Worm (Caenorhabditis elegans): ENCODE measurements around the gene ZC302.3.

Gene ZC302.3

ce11 chrV:10741357-10741756 lies at the start of gene ZC302.3:
Gene ZC302.3 (minus strand): TSS chrV:10741457.
- TF ChIP-seq daf-12 (tag; optimal IDR thresholded peaks at IDR 0.05) = no peak
- TF ChIP-seq egl-5 (tag; optimal IDR thresholded peaks at IDR 0.05) = no peak
- no peak for TF ChIP-seq ztf-11 (tag; optimal IDR thresholded peaks at IDR 0.05)
- TF ChIP-seq ztf-4 (tag; optimal IDR thresholded peaks at IDR 0.05) = no peak
- TF ChIP-seq lin-15B (tag; optimal IDR thresholded peaks at IDR 0.05) = no peak
- no peak for TF ChIP-seq unc-62 (GFP tag; optimal IDR thresholded peaks at IDR 0.05)

DNA sequence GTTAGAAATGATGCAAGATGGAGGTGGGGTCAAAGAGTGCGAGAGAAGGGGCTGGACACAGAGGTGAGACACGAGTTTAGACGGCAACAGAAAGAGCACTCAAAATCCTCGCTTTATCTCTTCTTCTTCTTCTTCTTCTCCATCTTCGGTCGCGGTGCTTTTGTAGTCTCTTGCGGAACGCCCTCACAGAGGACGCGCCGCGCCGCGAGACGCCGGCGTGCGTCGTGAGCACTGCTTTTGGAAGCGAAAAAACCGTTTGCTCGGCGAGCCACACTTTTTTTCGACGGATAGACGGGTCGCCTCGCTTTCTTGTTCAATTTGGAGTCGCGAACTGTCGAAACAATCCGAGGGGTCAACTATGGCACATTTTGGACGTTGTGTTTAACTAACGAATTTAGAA lies 49.7 kb upstream of the ZC302.3 start, which contains the start of gene D1054.9:
Gene D1054.9 (minus strand): TSS at position 137 of the 400 bp plus-strand sequence.
- TF ChIP-seq ceh-28 (tag; optimal IDR thresholded peaks at IDR 0.05) = no peak
- TF ChIP-seq hmg-11 (tag; optimal IDR thresholded peaks at IDR 0.05) = no peak
- TF ChIP-seq zag-1 (tag; optimal IDR thresholded peaks at IDR 0.05) = no peak
- no peak for TF ChIP-seq mml-1 (tag; optimal IDR thresholded peaks at IDR 0.05)
- TF ChIP-seq fos-1 (tag; optimal IDR thresholded peaks at IDR 0.05) = no peak

DNA sequence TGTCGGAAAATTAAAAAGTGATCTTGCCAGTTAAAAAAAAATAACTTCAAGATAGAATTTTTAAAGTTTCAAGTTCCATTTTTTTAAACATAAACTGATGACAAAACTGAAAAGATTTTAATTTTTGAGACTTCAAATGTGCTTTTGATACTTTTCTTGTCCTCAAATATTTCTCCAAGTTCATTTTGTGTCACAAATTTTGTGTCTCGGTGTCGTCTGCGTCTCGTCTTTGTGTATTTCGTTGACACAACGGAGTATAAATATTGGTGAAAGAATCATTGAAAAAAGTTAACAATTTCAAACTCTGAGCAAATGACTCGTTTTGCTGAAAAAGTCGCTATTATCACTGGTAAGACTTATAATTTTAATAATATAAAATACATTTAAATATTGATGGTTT lies 42.8 kb upstream of the ZC302.3 start, which contains the start of gene D1054.8:
Gene D1054.8 (plus strand): TSS at position 301 of the 400 bp plus-strand sequence.
- TF ChIP-seq nhr-76 (tag; optimal IDR thresholded peaks at IDR 0.05) (no peak), eor-1 (tag; optimal IDR thresholded peaks at IDR 0.05) (no peak), pha-4 (tag; optimal IDR thresholded peaks at IDR 0.05) (peak; percentile 56), ZK546.5 (tag; optimal IDR thresholded peaks at IDR 0.05) (no peak), snpc-4 (tag; optimal IDR thresholded peaks at IDR 0.05) (no peak), nhr-67 (tag; optimal IDR thresholded peaks at IDR 0.05) (no peak), fos-1 (tag; optimal IDR thresholded peaks at IDR 0.05) (no peak), fkh-2 (tag; optimal IDR thresholded peaks at IDR 0.05) (no peak)

DNA sequence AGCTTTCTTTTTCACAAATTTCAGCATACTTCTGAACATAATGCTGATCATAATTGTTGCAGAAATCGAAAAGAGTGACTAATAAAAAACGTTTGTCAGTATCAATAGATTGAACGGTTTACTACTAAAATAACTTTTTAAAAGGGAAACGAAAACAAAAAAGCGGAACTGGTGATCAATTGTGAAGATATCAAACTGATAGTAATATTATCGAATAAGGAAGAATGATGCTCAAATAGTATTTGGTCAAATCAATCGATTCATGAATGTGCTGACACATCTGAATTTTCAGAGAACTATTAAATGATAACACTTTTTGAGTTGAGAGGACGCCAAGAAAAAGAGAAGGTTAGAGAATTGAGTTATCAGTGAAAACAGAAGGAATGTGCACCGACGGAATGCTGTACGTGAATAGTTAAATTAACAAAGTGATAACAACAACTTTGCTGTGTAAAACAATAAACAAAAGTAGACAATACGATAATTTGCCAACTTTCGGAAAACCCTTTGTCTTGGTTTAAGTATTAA lies 35.3 kb upstream of the ZC302.3 start, which contains the start of gene D1054.5:
Gene D1054.5 (minus strand): TSS at position 51 of the 528 bp plus-strand sequence.
- TF ChIP-seq aly-2 (tag; optimal IDR thresholded peaks at IDR 0.05) (no peak), ceh-82 (tag; optimal IDR thresholded peaks at IDR 0.05) (no peak), R02D3.7 (tag; optimal IDR thresholded peaks at IDR 0.05) (no peak), ceh-28 (tag; optimal IDR thresholded peaks at IDR 0.05) (peak; percentile 64), skn-1 (tag; optimal IDR thresholded peaks at IDR 0.05) (no peak), jun-1 (tag; optimal IDR thresholded peaks at IDR 0.05) (peak; percentile 80), nhr-11 (tag; optimal IDR thresholded peaks at IDR 0.05) (no peak), fkh-10 (GFP tag; optimal IDR thresholded peaks at IDR 0.05) (no peak), egl-5 (tag; optimal IDR thresholded peaks at IDR 0.05) (no peak), egl-27 (tag; optimal IDR thresholded peaks at IDR 0.05) (no peak), nhr-12 (tag; optimal IDR thresholded peaks at IDR 0.05) (no peak), elt-1 (tag; optimal IDR thresholded peaks at IDR 0.05) (no peak), pqm-1 (tag; optimal IDR thresholded peaks at IDR 0.05) (peak; percentile 91), snpc-4 (tag; optimal IDR thresholded peaks at IDR 0.05) (no peak), nhr-43 (tag; optimal IDR thresholded peaks at IDR 0.05; ENCODE audit: poor library complexity, severe bottlenecking) (no peak), ceh-16 (tag; optimal IDR thresholded peaks at IDR 0.05) (no peak), daf-12 (tag; optimal IDR thresholded peaks at IDR 0.05) (no peak), nhr-28 (tag; optimal IDR thresholded peaks at IDR 0.05) (no peak), sea-2 (GFP tag; optimal IDR thresholded peaks at IDR 0.05) (no peak), nhr-67 (tag; optimal IDR thresholded peaks at IDR 0.05) (no peak), tbx-2 (tag; optimal IDR thresholded peaks at IDR 0.05) (no peak), nhr-237 (tag; optimal IDR thresholded peaks at IDR 0.05) (no peak), ceh-9 (tag; optimal IDR thresholded peaks at IDR 0.05) (no peak), lin-15B (tag; optimal IDR thresholded peaks at IDR 0.05) (no peak), hmg-11 (tag; optimal IDR thresholded peaks at IDR 0.05) (no peak), nfya-1 (tag; optimal IDR thresholded peaks at IDR 0.05; ENCODE audit: insufficient read depth) (no peak), lsy-12 (tag; optimal IDR thresholded peaks at IDR 0.05) (no peak), elt-2 (tag; optimal IDR thresholded peaks at IDR 0.05) (peak; percentile 94), ZK546.5 (tag; optimal IDR thresholded peaks at IDR 0.05) (no peak), elt-3 (tag; optimal IDR thresholded peaks at IDR 0.05) (no peak), unc-62 (GFP tag; optimal IDR thresholded peaks at IDR 0.05) (no peak), ama-1 (optimal IDR thresholded peaks at IDR 0.05) (no peak), nhr-25 (tag; optimal IDR thresholded peaks at IDR 0.05) (no peak), mdl-1 (tag; optimal IDR thresholded peaks at IDR 0.05) (no peak), lin-39 (tag; optimal IDR thresholded peaks at IDR 0.05) (no peak), nhr-77 (tag; optimal IDR thresholded peaks at IDR 0.05) (no peak), pha-4 (tag; optimal IDR thresholded peaks at IDR 0.05) (peak; percentile 46), ztf-11 (tag; optimal IDR thresholded peaks at IDR 0.05) (no peak), nhr-76 (tag; optimal IDR thresholded peaks at IDR 0.05) (no peak), fkh-2 (tag; optimal IDR thresholded peaks at IDR 0.05) (no peak)

Measured in whole organism, L3 larva.